Worm (Caenorhabditis elegans): ENCODE results near the gene ZK105.12.

ZK105.12 gene

ce11 chrV:7716034-7716433 is at the start of gene ZK105.12:
Gene ZK105.12, minus strand, starts transcription at chrV:7716134.
- TF ChIP-seq let-526 (GFP tag; IDR thresholded peaks at IDR 0.05) (no peak), sea-2 (GFP tag; IDR thresholded peaks at IDR 0.05) (no peak)

ce11 chrV:7761906-7762305 is 46.0 kb upstream of the ZK105.12 start:
- no peak for TF ChIP-seq him-1 (tag; optimal IDR thresholded peaks at IDR 0.05)
- 0 out of 2 replicates have a peak, but pooled peaks have one; percentile 1 for TF ChIP-seq Y53G8AR.9 (GFP tag; conservative IDR thresholded peaks at IDR 0.05)

ce11 chrV:7760174-7760573 is 44.2 kb upstream of the ZK105.12 start, which contains the start of gene hint-3:
Gene hint-3, plus strand, starts transcription at chrV:7760474.
- TF ChIP-seq hmg-20 (GFP tag; IDR thresholded peaks at IDR 0.05) = no peak
- peak; percentile 28 for TF ChIP-seq nhr-80 (tag; optimal IDR thresholded peaks at IDR 0.05)

ce11 chrV:7759270-7759669 is 43.3 kb upstream of the ZK105.12 start:
- TF ChIP-seq cebp-1 (GFP tag; IDR thresholded peaks at IDR 0.05) (no peak), cebp-1 (tag; optimal IDR thresholded peaks at IDR 0.05) (no peak), rec-8 (tag; optimal IDR thresholded peaks at IDR 0.05) (no peak), sdz-38 (tag; optimal IDR thresholded peaks at IDR 0.05) (no peak), hmg-1.2 (GFP tag; IDR thresholded peaks at IDR 0.05) (no peak), mxl-1 (tag; optimal IDR thresholded peaks at IDR 0.05) (no peak), K12H6.12 (tag; optimal IDR thresholded peaks at IDR 0.05) (peak; percentile 73), sea-2 (GFP tag; IDR thresholded peaks at IDR 0.05) (no peak), lin-40 (tag; optimal IDR thresholded peaks at IDR 0.05) (peak; percentile 33), F52B5.7 (tag; optimal IDR thresholded peaks at IDR 0.05) (no peak), somi-1 (GFP tag; optimal IDR thresholded peaks at IDR 0.05) (peak; percentile 61), nhr-120 (GFP tag; IDR thresholded peaks at IDR 0.05) (no peak), T07F8.4 (tag; optimal IDR thresholded peaks at IDR 0.05) (no peak), lin-35 (GFP tag; optimal IDR thresholded peaks at IDR 0.05) (peak in 1 of 3 experiments; percentile 5), zim-3 (tag; optimal IDR thresholded peaks at IDR 0.05) (no peak), ztf-3 (GFP tag; optimal IDR thresholded peaks at IDR 0.05) (no peak), F37B4.10 (GFP tag; IDR thresholded peaks at IDR 0.05) (no peak), ceh-27 (GFP tag; optimal IDR thresholded peaks at IDR 0.05) (peak; percentile 44)

ce11 chrV:7755991-7756390 is 40.1 kb upstream of the ZK105.12 start:
- TF ChIP-seq Y56A3A.18 (GFP tag; IDR thresholded peaks at IDR 0.05) = no peak
- no peak for TF ChIP-seq ceh-91 (GFP tag; IDR thresholded peaks at IDR 0.05)
- TF ChIP-seq xnd-1 (tag; optimal IDR thresholded peaks at IDR 0.05) = no peak

- TF ChIP-seq B0019.2 (GFP tag; conservative IDR thresholded peaks at IDR 0.05) (no peak), nhr-179 (tag; optimal IDR thresholded peaks at IDR 0.05) (no peak), cebp-2 (GFP tag; IDR thresholded peaks at IDR 0.05) (no peak), atf-7 (tag; optimal IDR thresholded peaks at IDR 0.05) (no peak), nhr-80 (tag; optimal IDR thresholded peaks at IDR 0.05) (no peak), snpc-1.1 (tag; optimal IDR thresholded peaks at IDR 0.05; ENCODE audit: insufficient read depth) (no peak), T26A5.8 (tag; optimal IDR thresholded peaks at IDR 0.05) (no peak), F57C9.4 (tag; optimal IDR thresholded peaks at IDR 0.05) (no peak), ceh-91 (GFP tag; IDR thresholded peaks at IDR 0.05) (no peak), die-1 (tag; optimal IDR thresholded peaks at IDR 0.05) (no peak), K11D2.4 (GFP tag; IDR thresholded peaks at IDR 0.05) (no peak), ztf-6 (GFP tag; IDR thresholded peaks at IDR 0.05) (no peak), tbx-9 (tag; optimal IDR thresholded peaks at IDR 0.05; ENCODE audit: borderline replicate concordance) (no peak), nhr-120 (GFP tag; IDR thresholded peaks at IDR 0.05) (no peak), ceh-40 (GFP tag; IDR thresholded peaks at IDR 0.05) (no peak), F55B11.4 (tag; optimal IDR thresholded peaks at IDR 0.05; ENCODE audit: borderline replicate concordance, insufficient read depth) (no peak), Y56A3A.18 (GFP tag; IDR thresholded peaks at IDR 0.05) (no peak), C17E4.6 (GFP tag; IDR thresholded peaks at IDR 0.05) (no peak), nhr-90 (tag; optimal IDR thresholded peaks at IDR 0.05) (no peak), athp-1 (tag; optimal IDR thresholded peaks at IDR 0.05) (no peak)
These were observed 38.6 kb upstream of the ZK105.12 start, which contains the start of gene T05B11.4 for ce11 chrV:7754557-7754956. Gene T05B11.4, minus strand, starts transcription at chrV:7754657.

Data from whole organism, young adult.